Worm (Caenorhabditis elegans): Measurements from ENCODE around the gene lmd-5.

- TF ChIP-seq B0035.1 (tag; optimal IDR thresholded peaks at IDR 0.05) (no peak), ets-4 (GFP tag; optimal IDR thresholded peaks at IDR 0.05) (no peak), aptf-2 (GFP tag; conservative IDR thresholded peaks at IDR 0.05) (no peak), Y53F4B.3 (GFP tag; IDR thresholded peaks at IDR 0.05) (no peak), nhr-90 (tag; optimal IDR thresholded peaks at IDR 0.05) (no peak), nfya-1 (tag; optimal IDR thresholded peaks at IDR 0.05; ENCODE audit: borderline replicate concordance, insufficient read depth) (no peak), F57C9.4 (tag; optimal IDR thresholded peaks at IDR 0.05) (no peak), F23B12.7 (tag; optimal IDR thresholded peaks at IDR 0.05; ENCODE audit: insufficient read depth) (no peak), mel-28 (tag; optimal IDR thresholded peaks at IDR 0.05; ENCODE audit: borderline replicate concordance) (no peak), ztf-22 (GFP tag; optimal IDR thresholded peaks at IDR 0.05) (no peak), ekl-4 (GFP tag; IDR thresholded peaks at IDR 0.05) (no peak), dpff-1 (tag; optimal IDR thresholded peaks at IDR 0.05) (no peak), rec-8 (tag; optimal IDR thresholded peaks at IDR 0.05) (no peak), ama-1 (optimal IDR thresholded peaks at IDR 0.05) (no peak), ama-1 (GFP tag; optimal IDR thresholded peaks at IDR 0.05) (no peak)
Measured at ce11 chrV:7140368-7140767, 16.9 kb downstream of the lmd-5 start.
